Fruit fly (Drosophila melanogaster): ENCODE data around the gene CG6179.

Gene CG6179

dm6 chrX:18370775-18371735, 8.8 kb upstream of the CG6179 start (continued):
- no peak for TF ChIP-seq cas (GFP tag; IDR thresholded peaks at IDR 0.05)
- TF ChIP-seq tio (GFP tag; optimal IDR thresholded peaks at IDR 0.05), result no peak
- TF ChIP-seq CG17385 (GFP tag; optimal IDR thresholded peaks at IDR 0.05), result peak; percentile 5
- TF ChIP-seq Blimp-1 (GFP tag; optimal IDR thresholded peaks at IDR 0.05), result no peak
- TF ChIP-seq dpn (GFP tag; optimal IDR thresholded peaks at IDR 0.05), result peak; percentile 17 to 50
- no peak for TF ChIP-seq tup (GFP tag; optimal IDR thresholded peaks at IDR 0.05)
- TF ChIP-seq luna (GFP tag; optimal IDR thresholded peaks at IDR 0.05), result peak; percentile 11
- peak; percentile 97 for TF ChIP-seq Dll (GFP tag; IDR thresholded peaks at IDR 0.05; ENCODE audit: partially characterized antibody)
- no peak for TF ChIP-seq CG4820 (GFP tag; optimal IDR thresholded peaks at IDR 0.05)
- no peak for TF ChIP-seq Sry-β (GFP tag; optimal IDR thresholded peaks at IDR 0.05)
- peak; percentile 4 for TF ChIP-seq sug (tag; optimal IDR thresholded peaks at IDR 0.05)
- no peak for TF ChIP-seq croc (GFP tag; conservative IDR thresholded peaks at IDR 0.05)
- TF ChIP-seq Ada2b (GFP tag; IDR thresholded peaks at IDR 0.05), result no peak
- TF ChIP-seq run (tag; optimal IDR thresholded peaks at IDR 0.05), result no peak
- TF ChIP-seq peb (GFP tag; IDR thresholded peaks at IDR 0.05), result no peak
- peak; percentile 56 for TF ChIP-seq CG32772 (GFP tag; IDR thresholded peaks at IDR 0.05)
- peak; percentile 2 for TF ChIP-seq unpg (GFP tag; optimal IDR thresholded peaks at IDR 0.05)
- TF ChIP-seq CG30020 (tag; optimal IDR thresholded peaks at IDR 0.05), result no peak
- TF ChIP-seq CG12104 (GFP tag; optimal IDR thresholded peaks at IDR 0.05), result no peak
- peak; percentile 52 for TF ChIP-seq ssp (GFP tag; IDR thresholded peaks at IDR 0.05)
- no peak for TF ChIP-seq Fer2 (tag; optimal IDR thresholded peaks at IDR 0.05)
- peak; percentile 51 for TF ChIP-seq Dek (tag; optimal IDR thresholded peaks at IDR 0.05)
- TF ChIP-seq CG11695 (GFP tag; IDR thresholded peaks at IDR 0.05), result 0 out of 3 replicates have a peak, but pooled peaks have one; percentile 38
- TF ChIP-seq GATAe (GFP tag; conservative IDR thresholded peaks at IDR 0.05), result no peak
- TF ChIP-seq esg (GFP tag; conservative IDR thresholded peaks at IDR 0.05), result no peak
- peak; percentile 62 for TF ChIP-seq CG10267 (tag; optimal IDR thresholded peaks at IDR 0.05)
- no peak for TF ChIP-seq Nf-YB (GFP tag; optimal IDR thresholded peaks at IDR 0.05)
- no peak for TF ChIP-seq CG11723 (GFP tag; optimal IDR thresholded peaks at IDR 0.05)
- TF ChIP-seq cg (GFP tag; optimal IDR thresholded peaks at IDR 0.05), result peak; percentile 99
- peak; percentile 20 for TF ChIP-seq lbe (GFP tag; optimal IDR thresholded peaks at IDR 0.05)
- no peak for TF ChIP-seq Oli (tag; optimal IDR thresholded peaks at IDR 0.05)
- TF ChIP-seq CG11085 (GFP tag; IDR thresholded peaks at IDR 0.05), result 0 out of 2 replicates have a peak, but pooled peaks have one; percentile 21
- TF ChIP-seq CG17359 (tag; optimal IDR thresholded peaks at IDR 0.05), result no peak
- TF ChIP-seq CG10209 (GFP tag; optimal IDR thresholded peaks at IDR 0.05), result no peak
- peak; percentile 18 for TF ChIP-seq chn (GFP tag; optimal IDR thresholded peaks at IDR 0.05)
- TF ChIP-seq wdn (GFP tag; IDR thresholded peaks at IDR 0.05), result no peak
- TF ChIP-seq lilli (GFP tag; optimal IDR thresholded peaks at IDR 0.05), result peak; percentile 6
- peak; percentile 63; the same call in 2 of the 3 replicates for TF ChIP-seq Dbx (GFP tag; IDR thresholded peaks at IDR 0.05)
- no peak for TF ChIP-seq Hr39 (optimal IDR thresholded peaks at IDR 0.05)
- TF ChIP-seq Aef1 (GFP tag; IDR thresholded peaks at IDR 0.05), result peak; percentile 87
- TF ChIP-seq CG6254 (GFP tag; optimal IDR thresholded peaks at IDR 0.05), result no peak
- no peak for TF ChIP-seq Spps (tag; optimal IDR thresholded peaks at IDR 0.05)
- TF ChIP-seq CG2116 (GFP tag; optimal IDR thresholded peaks at IDR 0.05), result peak; percentile 92
- TF ChIP-seq ind (GFP tag; optimal IDR thresholded peaks at IDR 0.05), result peak; percentile 23
- TF ChIP-seq usp (GFP tag; optimal IDR thresholded peaks at IDR 0.05), result no peak
- no peak for TF ChIP-seq Hr78 (GFP tag; optimal IDR thresholded peaks at IDR 0.05)
- 0 out of 2 replicates have a peak, but pooled peaks have one; percentile 19 for TF ChIP-seq CG9215 (GFP tag; IDR thresholded peaks at IDR 0.05)
- 0 out of 2 replicates have a peak, but pooled peaks have one; percentile 37 for TF ChIP-seq CG17328 (GFP tag; IDR thresholded peaks at IDR 0.05)
- no peak for TF ChIP-seq NC2α (GFP tag; optimal IDR thresholded peaks at IDR 0.05)
